Fruit fly (Drosophila melanogaster) whole organism: ENCODE measurements around the gene bsh.

Experiments
- Dll ChIP-seq: fragments of >200 bp; optimal IDR thresholded peaks from 2 replicates; lab custom pipeline; 2017
- pan ChIP-seq: fragments of >200 bp; optimal IDR thresholded peaks from 2 replicates; lab custom pipeline; 2017

- no peak for TF ChIP-seq Dll (lab: Kevin White, UChicago)
- no peak for TF ChIP-seq pan (lab: Kevin White, UChicago)
Observed at dm6 chr2L:19800703-19801102, 31.8 kb upstream of the bsh start.
